Worm (Caenorhabditis elegans) whole organism, L4/young adult: ENCODE data around the gene apy-1.

Experiments
- W03F9.2 ChIP-seq: fragments of 150-350 bp; optimal IDR thresholded peaks from 2 replicates; lab custom pipeline; 2014; ENCODE audit warnings: missing biosample characterization, missing genetic modification characterization
- dao-5 ChIP-seq: sonication (generic microtip); optimal IDR thresholded peaks from 2 replicates; lab custom pipeline; 2016; ENCODE audit warnings: missing genotype, missing genetic modification characterization, moderate library complexity, missing compliant biosample characterization

- TF ChIP-seq dao-5 (tag; lab: Kevin White, UChicago) = no peak
- no peak for TF ChIP-seq W03F9.2
These were observed 14.4 kb upstream of the apy-1 start for ce11 chrX:7583930-7584329.
